Fruit fly (Drosophila melanogaster) Kc167 (cell line): Measurements from ENCODE around the gene Brd8.

Experiments used
- Sin3A ChIP-seq: fragments of >200 bp; optimal IDR thresholded peaks from 2 replicates; lab custom pipeline; 2018; ENCODE audit warnings: missing external identifiers
- h ChIP-seq: fragments of >200 bp; optimal IDR thresholded peaks from 3 replicates; lab custom pipeline; 2018; ENCODE audit warnings: missing external identifiers

DNA sequence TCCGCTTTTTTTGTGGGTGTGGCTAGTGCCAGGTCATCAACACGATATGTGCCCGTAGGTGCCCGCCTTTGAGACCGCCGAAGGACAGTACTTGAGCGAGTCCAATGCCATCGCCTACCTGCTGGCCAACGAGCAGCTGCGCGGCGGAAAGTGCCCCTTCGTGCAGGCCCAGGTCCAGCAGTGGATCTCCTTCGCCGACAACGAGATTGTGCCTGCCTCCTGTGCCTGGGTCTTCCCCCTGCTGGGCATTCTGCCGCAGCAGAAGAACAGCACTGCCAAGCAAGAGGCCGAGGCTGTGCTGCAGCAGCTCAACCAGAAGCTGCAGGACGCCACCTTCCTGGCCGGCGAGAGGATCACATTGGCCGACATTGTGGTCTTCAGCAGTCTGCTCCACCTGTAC, 2.7 kb upstream of the Brd8 start:
- TF ChIP-seq Sin3A (lab: Kevin White, UChicago) = no peak
- no peak for TF ChIP-seq h (lab: Kevin White, UChicago)
